Fruit fly (Drosophila melanogaster): Measurements from ENCODE around the gene CG13733.

The CG13733 gene

DNA sequence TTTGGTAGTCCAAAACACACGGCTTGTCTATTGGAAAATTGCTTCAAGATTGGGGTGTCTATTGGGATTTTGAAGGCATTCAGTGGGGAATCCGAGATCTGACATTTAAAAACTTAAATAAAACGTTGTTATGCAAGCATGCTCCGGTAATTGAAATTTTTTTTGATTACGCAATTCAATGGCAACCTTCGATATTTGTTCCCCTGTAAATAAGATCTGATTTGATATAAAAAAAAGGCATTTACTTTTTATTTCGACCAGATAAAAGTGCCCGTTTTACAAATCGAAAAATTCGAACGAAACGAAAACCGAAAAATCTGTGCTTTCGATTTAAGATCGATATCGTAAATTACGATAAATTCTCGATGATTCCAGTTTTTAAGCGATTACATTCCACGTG is at the start of gene CG13733, which contains the start of gene qjt:
TSS of gene CG13733 (minus strand) at position 101 of the 400 bp plus-strand sequence.
TSS of gene qjt (plus strand) at position 271 of the 400 bp plus-strand sequence.
- TF ChIP-seq Dfd (GFP tag; optimal IDR thresholded peaks at IDR 0.05) (no peak), Hr78 (GFP tag; optimal IDR thresholded peaks at IDR 0.05) (no peak), h (GFP tag; optimal IDR thresholded peaks at IDR 0.05) (no peak), Rel (GFP tag; optimal IDR thresholded peaks at IDR 0.05) (no peak), Rel (tag; optimal IDR thresholded peaks at IDR 0.05) (no peak), CG9705 (GFP tag; optimal IDR thresholded peaks at IDR 0.05) (no peak), CG32264 (GFP tag; optimal IDR thresholded peaks at IDR 0.05) (no peak), jim (GFP tag; optimal IDR thresholded peaks at IDR 0.05) (no peak), dsf (GFP tag; optimal IDR thresholded peaks at IDR 0.05; ENCODE audit: borderline replicate concordance) (no peak), dmrt93B (GFP tag; optimal IDR thresholded peaks at IDR 0.05) (no peak), Abd-B (GFP tag; optimal IDR thresholded peaks at IDR 0.05) (no peak), brk (GFP tag; optimal IDR thresholded peaks at IDR 0.05) (no peak), Dif (GFP tag; optimal IDR thresholded peaks at IDR 0.05; ENCODE audit: partially characterized antibody) (no peak)

DNA sequence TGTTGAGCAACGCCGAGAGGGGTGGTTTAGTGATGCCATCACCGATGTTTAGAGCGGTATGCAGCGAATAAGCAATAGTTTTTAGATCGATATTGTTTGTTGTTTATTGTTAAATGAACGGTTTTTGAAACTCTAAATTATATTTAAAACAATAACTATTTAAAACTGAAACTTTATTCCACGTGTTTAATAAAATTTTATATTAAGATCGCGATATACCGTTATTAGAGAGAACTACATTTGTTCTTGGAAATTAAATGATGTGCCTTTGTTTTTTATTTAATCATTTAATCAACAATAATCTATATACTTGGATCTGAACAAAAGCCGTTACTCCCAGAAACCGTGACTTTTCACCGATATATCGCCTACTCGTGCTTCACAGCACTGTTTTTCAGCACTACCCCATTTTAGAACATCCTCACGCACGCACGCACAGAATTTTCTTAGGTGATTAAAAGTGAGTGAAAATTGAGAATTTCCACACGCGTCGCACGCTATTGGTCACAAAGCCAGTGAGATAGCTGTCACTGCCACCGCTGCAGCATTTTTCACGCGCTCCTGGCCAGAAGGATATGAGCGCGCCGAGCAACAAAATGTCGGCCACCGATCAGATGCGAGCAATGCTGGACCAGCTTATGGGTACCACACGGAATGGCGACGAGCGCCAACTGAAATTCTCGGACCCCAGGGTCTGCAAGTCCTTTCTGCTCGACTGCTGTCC is 35.3 kb upstream of the CG13733 start, which contains the start of the genes U4-U6-60K and CG7564:
TSS of gene U4-U6-60K (minus strand) at position 20 of the 724 bp plus-strand sequence.
TSS of gene CG7564 (plus strand) at position 406 of the 724 bp plus-strand sequence.
- peak in 1 of 2 experiments; percentile 74 for TF ChIP-seq foxo (GFP tag; optimal IDR thresholded peaks at IDR 0.05)
- TF ChIP-seq Sp1 (GFP tag; optimal IDR thresholded peaks at IDR 0.05), result peak; percentile 61
- TF ChIP-seq rgr (GFP tag; optimal IDR thresholded peaks at IDR 0.05), result peak; percentile 79
- no peak for TF ChIP-seq tai (GFP tag; optimal IDR thresholded peaks at IDR 0.05)
- TF ChIP-seq jim (GFP tag; optimal IDR thresholded peaks at IDR 0.05), result no peak
- TF ChIP-seq Rel (GFP tag; optimal IDR thresholded peaks at IDR 0.05), result no peak
- TF ChIP-seq Rel (tag; optimal IDR thresholded peaks at IDR 0.05), result no peak
- TF ChIP-seq Mio (GFP tag; optimal IDR thresholded peaks at IDR 0.05), result no peak
- TF ChIP-seq Dfd (GFP tag; optimal IDR thresholded peaks at IDR 0.05), result no peak
- peak; percentile 74 for TF ChIP-seq dsf (GFP tag; optimal IDR thresholded peaks at IDR 0.05; ENCODE audit: borderline replicate concordance)
- TF ChIP-seq sv (GFP tag; optimal IDR thresholded peaks at IDR 0.05), result peak; percentile 73
- no peak for TF ChIP-seq sage (GFP tag; optimal IDR thresholded peaks at IDR 0.05)
- TF ChIP-seq OdsH (GFP tag; optimal IDR thresholded peaks at IDR 0.05), result peak; percentile 46
- no peak for TF ChIP-seq lola (GFP tag; optimal IDR thresholded peaks at IDR 0.05)
- peak; percentile 44 for TF ChIP-seq ey (GFP tag; optimal IDR thresholded peaks at IDR 0.05)
- peak; percentile 45 for TF ChIP-seq br (GFP tag; optimal IDR thresholded peaks at IDR 0.05)
- TF ChIP-seq Jra (GFP tag; optimal IDR thresholded peaks at IDR 0.05), result peak; percentile 69
- TF ChIP-seq fru (GFP tag; optimal IDR thresholded peaks at IDR 0.05), result peak; percentile 40
- peak; percentile 69 for TF ChIP-seq h (GFP tag; optimal IDR thresholded peaks at IDR 0.05)
- no peak for TF ChIP-seq Hnf4 (GFP tag; optimal IDR thresholded peaks at IDR 0.05)
- no peak for TF ChIP-seq pan (optimal IDR thresholded peaks at IDR 0.05)
- no peak for TF ChIP-seq brk (GFP tag; optimal IDR thresholded peaks at IDR 0.05)
- peak; percentile 70 for TF ChIP-seq dmrt93B (GFP tag; optimal IDR thresholded peaks at IDR 0.05)
- TF ChIP-seq Hr78 (GFP tag; optimal IDR thresholded peaks at IDR 0.05), result no peak
- TF ChIP-seq CG9705 (GFP tag; optimal IDR thresholded peaks at IDR 0.05), result peak; percentile 59
- TF ChIP-seq Hr83 (GFP tag; optimal IDR thresholded peaks at IDR 0.05; ENCODE audit: poor library complexity, severe bottlenecking), result peak; percentile 52
- no peak for TF ChIP-seq Dif (GFP tag; optimal IDR thresholded peaks at IDR 0.05; ENCODE audit: partially characterized antibody)
- peak; percentile 67 for TF ChIP-seq psq (GFP tag; optimal IDR thresholded peaks at IDR 0.05)
- no peak for TF ChIP-seq Vsx2 (GFP tag; optimal IDR thresholded peaks at IDR 0.05; ENCODE audit: partially characterized antibody)
- peak; percentile 78 for TF ChIP-seq woc (GFP tag; optimal IDR thresholded peaks at IDR 0.05)
- peak; percentile 57 for TF ChIP-seq CG32264 (GFP tag; optimal IDR thresholded peaks at IDR 0.05)
- peak; percentile 46 for TF ChIP-seq GATAd (GFP tag; optimal IDR thresholded peaks at IDR 0.05)
- no peak for TF ChIP-seq dl (GFP tag; optimal IDR thresholded peaks at IDR 0.05; ENCODE audit: insufficient read depth in 1 of 2, partially characterized antibody in 2 of 2)
- peak; percentile 88 for TF ChIP-seq Myc (optimal IDR thresholded peaks at IDR 0.05)
- no peak for TF ChIP-seq usp (GFP tag; optimal IDR thresholded peaks at IDR 0.05)
- no peak for TF ChIP-seq N (GFP tag; optimal IDR thresholded peaks at IDR 0.05)
- peak; percentile 62 for TF ChIP-seq HLH106 (tag; optimal IDR thresholded peaks at IDR 0.05)
- no peak for TF ChIP-seq CrebA (GFP tag; optimal IDR thresholded peaks at IDR 0.05; ENCODE audit: borderline replicate concordance)
- no peak for TF ChIP-seq Abd-B (GFP tag; optimal IDR thresholded peaks at IDR 0.05)
